Fruit fly (Drosophila melanogaster) whole organism, wandering third instar larva: ENCODE results near the gene CG11997.

ENCODE experiments used
- Vsx2 ChIP-seq: fragments of 200-300, 225-300 bp; sonication (Bioruptor generic); optimal IDR thresholded peaks from 2 replicates; lab custom pipeline; 2018; ENCODE audit warnings: missing biosample characterization, missing genetic modification characterization; ENCODE audit not compliant: partially characterized antibody
- pan ChIP-seq: fragments of >200 bp; optimal IDR thresholded peaks from 2 replicates; lab custom pipeline; 2017

DNA sequence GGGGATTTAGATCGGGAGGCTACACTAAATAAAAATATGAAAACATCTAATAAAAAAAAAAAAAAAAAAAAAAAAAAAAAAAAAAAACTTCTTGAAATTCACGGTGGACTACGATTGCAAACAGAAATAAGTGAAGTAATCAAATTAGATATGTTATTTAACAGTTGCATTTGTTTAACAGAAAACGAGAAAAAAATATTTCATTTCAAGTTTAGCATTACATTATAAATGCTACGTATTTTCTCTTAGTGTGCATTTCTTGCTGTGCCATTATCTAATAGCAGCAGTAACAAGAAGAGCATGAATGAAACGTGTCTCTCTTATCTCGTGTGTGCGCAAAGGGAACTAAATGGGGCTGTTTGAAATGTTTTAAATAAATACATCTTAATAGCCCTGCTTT is 47.5 kb downstream of the CG11997 start:
- TF ChIP-seq pan (no peak), Vsx2 (GFP tag; lab: Kevin White, UChicago) (no peak)
